Worm (Caenorhabditis elegans): Measurements from ENCODE around the gene clpr-2.

DNA sequence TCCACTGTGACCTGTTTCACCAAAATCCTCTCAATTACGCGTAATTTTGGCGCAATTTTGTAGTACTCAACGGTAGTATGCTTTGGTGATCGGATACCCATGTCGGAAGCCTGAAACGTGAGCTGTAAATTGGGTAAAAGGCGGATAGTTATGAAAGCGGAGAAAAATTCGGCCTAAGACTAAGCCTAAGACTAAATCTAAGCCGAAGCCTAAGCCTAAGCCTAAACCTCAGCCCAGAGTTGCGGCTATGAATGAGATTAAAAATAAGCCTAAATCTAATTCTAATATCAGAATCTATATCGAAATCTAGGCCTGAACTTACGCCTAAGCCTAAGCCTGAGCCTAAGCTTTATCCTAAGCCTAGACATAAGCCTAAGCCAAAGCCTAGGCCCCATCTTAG is 6.5 kb upstream of the clpr-2 start, which contains the start of gene lin-42:
- TF ChIP-seq pes-1 (GFP tag; IDR thresholded peaks at IDR 0.05): no peak
- TF ChIP-seq tra-4 (tag; optimal IDR thresholded peaks at IDR 0.05): no peak
- no peak for TF ChIP-seq tbx-11 (GFP tag; IDR thresholded peaks at IDR 0.05)
- TF ChIP-seq flt-1 (GFP tag; IDR thresholded peaks at IDR 0.05): no peak
- TF ChIP-seq ama-1 (optimal IDR thresholded peaks at IDR 0.05): no peak
- peak; percentile 4 for TF ChIP-seq ceh-36 (tag; optimal IDR thresholded peaks at IDR 0.05)
- TF ChIP-seq B0310.2 (tag; optimal IDR thresholded peaks at IDR 0.05): no peak
- no peak for TF ChIP-seq tbx-37 (GFP tag; conservative IDR thresholded peaks at IDR 0.05)
- TF ChIP-seq aly-1 (tag; optimal IDR thresholded peaks at IDR 0.05): no peak
- TF ChIP-seq F13C5.2 (tag; optimal IDR thresholded peaks at IDR 0.05): no peak
